Worm (Caenorhabditis elegans): Measurements from ENCODE around the gene elo-8.
A peak's percentile ranks its signal among the peaks of the same experiment; 100 is the strongest.

elo-8 gene

ce11 chrIII:11237741-11238140 lies 5.9 kb upstream of the elo-8 start:
- TF ChIP-seq hlh-30 (tag; optimal IDR thresholded peaks at IDR 0.05; ENCODE audit: insufficient read depth) (peak; percentile 21), Y22D7AL.16 (tag; optimal IDR thresholded peaks at IDR 0.05) (no peak), ceh-22 (tag; optimal IDR thresholded peaks at IDR 0.05) (no peak), C08G9.2 (tag; optimal IDR thresholded peaks at IDR 0.05) (no peak), ref-2 (tag; optimal IDR thresholded peaks at IDR 0.05) (no peak), syd-9 (tag; optimal IDR thresholded peaks at IDR 0.05) (no peak), hlh-6 (tag; optimal IDR thresholded peaks at IDR 0.05) (no peak)

ce11 chrIII:11236788-11237187 lies 4.9 kb upstream of the elo-8 start, which contains the start of the genes Y47D3A.14 and aakb-2:
Y47D3A.14 (minus strand) TSS chrIII:11236868.
aakb-2 (plus strand) TSS chrIII:11237143.
- TF ChIP-seq hlh-6 (tag; optimal IDR thresholded peaks at IDR 0.05) (no peak), zip-5 (tag; optimal IDR thresholded peaks at IDR 0.05) (peak; percentile 11), ets-4 (tag; optimal IDR thresholded peaks at IDR 0.05) (peak; percentile 29), nfya-1 (tag; optimal IDR thresholded peaks at IDR 0.05) (peak; percentile 45), odd-2 (tag; optimal IDR thresholded peaks at IDR 0.05) (no peak), ceh-14 (tag; optimal IDR thresholded peaks at IDR 0.05) (peak; percentile 57), K09A11.1 (tag; optimal IDR thresholded peaks at IDR 0.05; ENCODE audit: insufficient read depth) (peak; percentile 56), gmeb-2 (tag; optimal IDR thresholded peaks at IDR 0.05) (peak; percentile 10), lin-11 (tag; optimal IDR thresholded peaks at IDR 0.05) (peak; percentile 16), ceh-6 (GFP tag; optimal IDR thresholded peaks at IDR 0.05) (no peak), ceh-48 (tag; optimal IDR thresholded peaks at IDR 0.05) (peak; percentile 10), unc-3 (GFP tag; conservative IDR thresholded peaks at IDR 0.05) (no peak), unc-3 (tag; optimal IDR thresholded peaks at IDR 0.05) (peak; percentile 1), nhr-11 (tag; optimal IDR thresholded peaks at IDR 0.05) (no peak), elt-4 (tag; optimal IDR thresholded peaks at IDR 0.05) (no peak), unc-42 (tag; optimal IDR thresholded peaks at IDR 0.05) (peak; percentile 32), sox-2 (GFP tag; IDR thresholded peaks at IDR 0.05) (0 out of 2 replicates have a peak, but pooled peaks have one; percentile 4), ceh-9 (tag; optimal IDR thresholded peaks at IDR 0.05) (no peak), ceh-2 (tag; optimal IDR thresholded peaks at IDR 0.05) (peak; percentile 31), pag-3 (tag; optimal IDR thresholded peaks at IDR 0.05; ENCODE audit: borderline replicate concordance) (no peak), C08G9.2 (tag; optimal IDR thresholded peaks at IDR 0.05) (no peak), eyg-1 (tag; optimal IDR thresholded peaks at IDR 0.05) (no peak), ceh-24 (tag; optimal IDR thresholded peaks at IDR 0.05) (peak; percentile 3), hlh-30 (tag; optimal IDR thresholded peaks at IDR 0.05; ENCODE audit: insufficient read depth) (peak; percentile 76), ztf-16 (tag; optimal IDR thresholded peaks at IDR 0.05) (peak; percentile 61), hlh-13 (GFP tag; optimal IDR thresholded peaks at IDR 0.05) (no peak), npax-4 (tag; optimal IDR thresholded peaks at IDR 0.05) (no peak), pha-2 (tag; optimal IDR thresholded peaks at IDR 0.05) (no peak), tbx-7 (tag; optimal IDR thresholded peaks at IDR 0.05) (no peak), ceh-31 (tag; optimal IDR thresholded peaks at IDR 0.05) (peak; percentile 56), C38D4.7 (GFP tag; optimal IDR thresholded peaks at IDR 0.05) (peak; percentile 44), pat-9 (tag; optimal IDR thresholded peaks at IDR 0.05) (peak; percentile 44), nhr-232 (tag; optimal IDR thresholded peaks at IDR 0.05) (no peak), sox-4 (tag; optimal IDR thresholded peaks at IDR 0.05) (no peak), dmd-4 (tag; optimal IDR thresholded peaks at IDR 0.05; ENCODE audit: borderline replicate concordance) (no peak), unc-86 (tag; optimal IDR thresholded peaks at IDR 0.05) (peak; percentile 41), T23F11.4 (GFP tag; optimal IDR thresholded peaks at IDR 0.05) (peak; percentile 46), hlh-8 (tag; optimal IDR thresholded peaks at IDR 0.05) (peak; percentile 66), pax-1 (tag; optimal IDR thresholded peaks at IDR 0.05) (no peak), ref-2 (tag; optimal IDR thresholded peaks at IDR 0.05) (no peak), ttx-3 (tag; optimal IDR thresholded peaks at IDR 0.05) (peak; percentile 54), tbx-2 (tag; optimal IDR thresholded peaks at IDR 0.05) (peak; percentile 59), ceh-30 (tag; optimal IDR thresholded peaks at IDR 0.05) (no peak), che-1 (tag; optimal IDR thresholded peaks at IDR 0.05) (peak; percentile 61), hlh-15 (tag; optimal IDR thresholded peaks at IDR 0.05) (no peak), F13H6.1 (tag; optimal IDR thresholded peaks at IDR 0.05) (no peak), ceh-18 (tag; optimal IDR thresholded peaks at IDR 0.05) (no peak), pqm-1 (tag; optimal IDR thresholded peaks at IDR 0.05) (no peak)
